Fruit fly (Drosophila melanogaster): ENCODE data around the gene mTerf5.
A peak's percentile ranks its signal among the peaks of the same experiment; 100 is the strongest.

mTerf5 gene

dm6 chr3R:18185385-18185784 is 38.1 kb downstream of the mTerf5 start, which contains the start of the genes Arp5 and CG7208 (continued):
- no peak for TF ChIP-seq CG4707 (GFP tag; optimal IDR thresholded peaks at IDR 0.05)
- TF ChIP-seq CG3065 (GFP tag; optimal IDR thresholded peaks at IDR 0.05), result no peak
- TF ChIP-seq Hmr (GFP tag; optimal IDR thresholded peaks at IDR 0.05), result peak; percentile 81
- peak; percentile 68 for TF ChIP-seq CG10209 (GFP tag; optimal IDR thresholded peaks at IDR 0.05)
- TF ChIP-seq Sry-δ (GFP tag; optimal IDR thresholded peaks at IDR 0.05), result peak; percentile 32
- 0 out of 2 replicates have a peak, but pooled peaks have one; percentile 12 for TF ChIP-seq bbx (GFP tag; IDR thresholded peaks at IDR 0.05; ENCODE audit: partially characterized antibody)
- TF ChIP-seq Elba2 (GFP tag; optimal IDR thresholded peaks at IDR 0.05), result peak; percentile 29
- TF ChIP-seq slou (GFP tag; optimal IDR thresholded peaks at IDR 0.05), result peak; percentile 42
- no peak for TF ChIP-seq fd102C (GFP tag; optimal IDR thresholded peaks at IDR 0.05)
- peak; percentile 23 for TF ChIP-seq CG3163 (GFP tag; optimal IDR thresholded peaks at IDR 0.05)
- peak; percentile 7 for TF ChIP-seq CG12219 (GFP tag; optimal IDR thresholded peaks at IDR 0.05)
- TF ChIP-seq bcd (GFP tag; optimal IDR thresholded peaks at IDR 0.05), result peak; percentile 74
- peak; percentile 60; the same call in 1 of the 2 replicates for TF ChIP-seq klu (GFP tag; IDR thresholded peaks at IDR 0.05)
- peak; percentile 79 for TF ChIP-seq sob (GFP tag; IDR thresholded peaks at IDR 0.05)
- TF ChIP-seq CG18599 (GFP tag; optimal IDR thresholded peaks at IDR 0.05), result peak; percentile 82
- TF ChIP-seq crol (GFP tag; IDR thresholded peaks at IDR 0.05), result no peak
- peak in 1 of 3 experiments; percentile 51 for TF ChIP-seq lola (GFP tag; optimal IDR thresholded peaks at IDR 0.05)
- TF ChIP-seq CG17385 (GFP tag; optimal IDR thresholded peaks at IDR 0.05), result peak; percentile 63
- TF ChIP-seq CTCF (GFP tag; optimal IDR thresholded peaks at IDR 0.05), result peak; percentile 6
- no peak for TF ChIP-seq CG16813 (GFP tag; IDR thresholded peaks at IDR 0.05; ENCODE audit: partially characterized antibody)
- peak; percentile 66 to 98 for TF ChIP-seq Pdp1 (GFP tag; optimal IDR thresholded peaks at IDR 0.05)
- TF ChIP-seq prd (optimal IDR thresholded peaks at IDR 0.05), result no peak
- TF ChIP-seq prd (GFP tag; IDR thresholded peaks at IDR 0.05), result peak; percentile 66
- TF ChIP-seq ems (GFP tag; optimal IDR thresholded peaks at IDR 0.05), result peak; percentile 73
- TF ChIP-seq Nf-YC (tag; optimal IDR thresholded peaks at IDR 0.05), result peak; percentile 65
- no peak for TF ChIP-seq pros (GFP tag; optimal IDR thresholded peaks at IDR 0.05)
- TF ChIP-seq lilli (GFP tag; optimal IDR thresholded peaks at IDR 0.05), result peak; percentile 86
- TF ChIP-seq CG10462 (GFP tag; optimal IDR thresholded peaks at IDR 0.05), result peak; percentile 44
- peak; percentile 41 for TF ChIP-seq BEAF-32 (GFP tag; optimal IDR thresholded peaks at IDR 0.05)
- TF ChIP-seq pb (GFP tag; optimal IDR thresholded peaks at IDR 0.05), result no peak
- peak; percentile 44 for TF ChIP-seq CG12744 (GFP tag; optimal IDR thresholded peaks at IDR 0.05)
- no peak for TF ChIP-seq Eip74EF (GFP tag; optimal IDR thresholded peaks at IDR 0.05)
- peak; percentile 39 for TF ChIP-seq gfzf (GFP tag; optimal IDR thresholded peaks at IDR 0.05)
- peak; percentile 82 for TF ChIP-seq Dbx (GFP tag; IDR thresholded peaks at IDR 0.05)
- no peak for TF ChIP-seq Dref (GFP tag; IDR thresholded peaks at IDR 0.05)
- TF ChIP-seq gsb-n (tag; optimal IDR thresholded peaks at IDR 0.05), result peak; percentile 57
- peak; percentile 69 for TF ChIP-seq CG13123 (GFP tag; optimal IDR thresholded peaks at IDR 0.05)
- TF ChIP-seq CG6813 (GFP tag; optimal IDR thresholded peaks at IDR 0.05), result no peak
- TF ChIP-seq ERR (GFP tag; optimal IDR thresholded peaks at IDR 0.05), result no peak
- peak; percentile 11 for TF ChIP-seq CG17802 (tag; optimal IDR thresholded peaks at IDR 0.05)
- TF ChIP-seq trem (tag; optimal IDR thresholded peaks at IDR 0.05), result peak; percentile 58
- TF ChIP-seq CG9797 (GFP tag; optimal IDR thresholded peaks at IDR 0.05), result no peak
- peak; percentile 64 for TF ChIP-seq CG9727 (GFP tag; optimal IDR thresholded peaks at IDR 0.05)
- TF ChIP-seq CG4360 (GFP tag; IDR thresholded peaks at IDR 0.05), result no peak
- TF ChIP-seq CG10543 (GFP tag; optimal IDR thresholded peaks at IDR 0.05), result peak; percentile 63
- peak; percentile 50; the same call in 2 of the 4 replicates for TF ChIP-seq Gug (GFP tag; IDR thresholded peaks at IDR 0.05)
- TF ChIP-seq danr (GFP tag; IDR thresholded peaks at IDR 0.05), result 0 out of 2 replicates have a peak, but pooled peaks have one; percentile 10
- peak; percentile 52 for TF ChIP-seq CG18764 (GFP tag; optimal IDR thresholded peaks at IDR 0.05)
- peak; percentile 67 for TF ChIP-seq Xrp1 (GFP tag; IDR thresholded peaks at IDR 0.05)
- peak; percentile 29; the same call in 1 of the 3 replicates for TF ChIP-seq B-H1 (GFP tag; IDR thresholded peaks at IDR 0.05)
- peak; percentile 70 for TF ChIP-seq dysf (GFP tag; IDR thresholded peaks at IDR 0.05)
